Fruit fly (Drosophila melanogaster): ENCODE data around the gene spo.

DNA sequence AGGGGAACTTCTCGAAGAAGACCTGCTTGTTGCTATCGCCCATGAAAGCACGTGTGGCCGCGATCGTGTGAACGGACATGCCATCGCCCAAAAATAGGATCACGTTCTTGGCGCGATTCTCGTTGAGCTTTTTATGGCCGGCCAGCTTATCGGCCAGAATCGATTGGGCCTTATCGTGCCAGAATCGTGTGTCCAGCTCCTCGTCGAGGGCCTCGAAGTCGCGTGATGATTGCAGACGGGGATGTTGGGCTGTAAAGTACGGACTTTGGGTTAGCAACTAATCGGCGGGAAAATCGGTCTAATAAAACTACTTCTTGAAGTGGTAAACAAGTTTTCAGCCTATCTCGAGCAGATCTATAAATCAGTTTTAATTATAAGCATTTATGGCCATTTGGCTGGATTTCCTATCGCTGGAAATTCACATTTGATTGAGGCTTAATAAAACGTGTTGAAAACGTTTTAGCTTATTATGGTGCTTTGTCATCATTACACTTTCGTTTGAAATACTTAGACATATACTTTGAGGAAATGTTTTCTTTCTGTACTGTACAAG, 1.9 kb upstream of the spo start:
- TF ChIP-seq CG14711 (tag; optimal IDR thresholded peaks at IDR 0.05) (no peak), CG7045 (GFP tag; optimal IDR thresholded peaks at IDR 0.05) (no peak), ovo (GFP tag; optimal IDR thresholded peaks at IDR 0.05) (no peak), bab1 (GFP tag; optimal IDR thresholded peaks at IDR 0.05) (no peak), Crg-1 (GFP tag; optimal IDR thresholded peaks at IDR 0.05) (no peak), CG12768 (GFP tag; optimal IDR thresholded peaks at IDR 0.05) (no peak), CG11617 (GFP tag; optimal IDR thresholded peaks at IDR 0.05) (no peak), cnc (optimal IDR thresholded peaks at IDR 0.05) (no peak), kay (GFP tag; ENCODE audit: borderline replicate concordance) (no peak), CG1620 (GFP tag; optimal IDR thresholded peaks at IDR 0.05) (no peak), Clk (GFP tag; optimal IDR thresholded peaks at IDR 0.05) (no peak)

All from whole organism, adult.